Worm (Caenorhabditis elegans): ENCODE results near the gene sws-1.

DNA sequence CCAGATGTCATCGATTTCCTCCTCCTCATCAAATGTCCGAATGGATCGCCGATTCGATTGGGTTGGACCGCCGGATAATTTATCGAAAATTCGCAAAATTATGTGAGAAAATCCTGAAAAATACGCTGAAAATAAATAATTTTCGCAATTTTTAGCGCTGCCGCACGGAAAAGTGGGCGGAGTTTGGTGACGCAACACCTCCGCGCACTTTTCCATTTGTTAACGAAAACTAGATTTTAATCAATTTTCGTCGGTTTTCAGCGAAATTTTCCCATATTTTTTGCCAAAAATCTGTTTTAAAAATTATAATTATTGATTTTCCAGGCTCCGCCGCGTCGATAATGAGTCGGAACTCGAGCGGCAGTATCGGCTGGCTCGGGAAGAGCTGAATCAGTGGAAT lies 19.7 kb upstream of the sws-1 start, which contains the start of gene Y39B6A.34:
- no peak for TF ChIP-seq ztf-29 (GFP tag; IDR thresholded peaks at IDR 0.05)
- TF ChIP-seq med-1 (GFP tag; optimal IDR thresholded peaks at IDR 0.05; ENCODE audit: insufficient read depth) = no peak
- no peak for TF ChIP-seq cog-1 (tag; optimal IDR thresholded peaks at IDR 0.05)
- TF ChIP-seq flt-1 (GFP tag; IDR thresholded peaks at IDR 0.05) = no peak
- no peak for TF ChIP-seq klf-2 (GFP tag; conservative IDR thresholded peaks at IDR 0.05)
- TF ChIP-seq T22C8.4 (GFP tag; IDR thresholded peaks at IDR 0.05) = no peak
- no peak for TF ChIP-seq ref-1 (GFP tag; conservative IDR thresholded peaks at IDR 0.05)
- TF ChIP-seq tab-1 (GFP tag; IDR thresholded peaks at IDR 0.05) = no peak
- no peak for TF ChIP-seq ztf-23 (GFP tag; IDR thresholded peaks at IDR 0.05)

Measured in whole organism, midembryonic.